Worm (Caenorhabditis elegans): ENCODE data around the gene cav-2.

DNA sequence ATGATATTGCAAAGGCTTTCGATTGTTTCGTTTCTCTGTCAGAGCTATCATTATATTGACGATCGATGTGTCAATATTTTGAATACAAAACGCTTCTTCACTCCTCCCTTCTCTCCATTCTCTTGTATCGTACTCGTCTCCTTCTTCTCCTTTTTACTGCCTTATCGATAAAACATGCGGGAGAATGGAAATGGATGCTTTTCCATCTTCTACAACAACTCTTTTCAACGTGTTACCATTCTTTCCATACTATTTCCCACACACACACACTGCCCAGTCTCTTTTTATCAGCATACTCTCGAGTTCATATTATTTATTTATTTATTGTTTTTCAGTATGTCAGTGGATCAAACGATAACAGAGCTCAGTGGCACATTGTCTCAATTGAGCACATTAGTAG lies 21.7 kb downstream of the cav-2 start, which contains the start of gene C50B8.6:
- TF ChIP-seq med-1 (GFP tag; optimal IDR thresholded peaks at IDR 0.05; ENCODE audit: insufficient read depth), result no peak
- TF ChIP-seq klf-2 (GFP tag; conservative IDR thresholded peaks at IDR 0.05), result no peak
- TF ChIP-seq flt-1 (GFP tag; IDR thresholded peaks at IDR 0.05), result no peak
- no peak for TF ChIP-seq tab-1 (GFP tag; IDR thresholded peaks at IDR 0.05)
- TF ChIP-seq ztf-23 (GFP tag; IDR thresholded peaks at IDR 0.05), result no peak

Measured in whole organism, midembryonic.